Worm (Caenorhabditis elegans) whole organism, L3 larva: Measurements from ENCODE around the gene Y7A5A.9.

Experiments used
- R02D3.7 ChIP-seq: fragments of 150-350 bp; optimal IDR thresholded peaks from 2 replicates; lab custom pipeline; 2014; ENCODE audit warnings: missing biosample characterization, missing genetic modification characterization
- ZK546.5 ChIP-seq: sonication (generic microtip); optimal IDR thresholded peaks from 2 replicates; lab custom pipeline; 2017; ENCODE audit warnings: missing biosample characterization, missing genetic modification characterization
- ceh-28 ChIP-seq: fragments of 150-350 bp; optimal IDR thresholded peaks from 2 replicates; lab custom pipeline; 2014; ENCODE audit warnings: missing biosample characterization, missing genetic modification reagents, missing genetic modification characterization
- ceh-9 ChIP-seq: sonication (generic microtip); optimal IDR thresholded peaks from 2 replicates; lab custom pipeline; 2018; ENCODE audit warnings: missing biosample characterization, missing genetic modification characterization
- daf-12 ChIP-seq: fragments of 150-350 bp; optimal IDR thresholded peaks from 2 replicates; lab custom pipeline; 2014; ENCODE audit warnings: missing biosample characterization, missing genetic modification reagents, missing genetic modification characterization
- egl-27 ChIP-seq: sonication (generic microtip); optimal IDR thresholded peaks from 4 replicates; lab custom pipeline; 2017; ENCODE audit warnings: missing biosample characterization, missing genetic modification reagents, missing genetic modification characterization
- egl-5 ChIP-seq: fragments of 150-350 bp; optimal IDR thresholded peaks from 2 replicates; lab custom pipeline; 2017; ENCODE audit warnings: missing biosample characterization, missing genetic modification reagents, missing genetic modification characterization, inconsistent platforms
- elt-2 ChIP-seq: sonication (generic microtip); optimal IDR thresholded peaks from 2 replicates; lab custom pipeline; 2016; ENCODE audit warnings: missing genetic modification reagents, mild to moderate bottlenecking, missing genetic modification characterization, missing compliant biosample characterization
- fkh-10 ChIP-seq: sonication (generic microtip); optimal IDR thresholded peaks from 2 replicates; lab custom pipeline; 2017; ENCODE audit warnings: missing biosample characterization, missing genetic modification reagents, missing genetic modification characterization
- fkh-2 ChIP-seq: fragments of 150-350 bp; optimal IDR thresholded peaks from 2 replicates; lab custom pipeline; 2014; ENCODE audit warnings: missing biosample characterization, missing genetic modification reagents, missing genetic modification characterization
- hmg-11 ChIP-seq: sonication (generic microtip); optimal IDR thresholded peaks from 2 replicates; lab custom pipeline; 2016; ENCODE audit warnings: missing genetic modification characterization, missing compliant biosample characterization
- jun-1 ChIP-seq: fragments of 150-350 bp; optimal IDR thresholded peaks from 2 replicates; lab custom pipeline; 2014; ENCODE audit warnings: missing biosample characterization, missing genetic modification reagents, missing genetic modification characterization
- lin-15B ChIP-seq: fragments of 150-350 bp; optimal IDR thresholded peaks from 2 replicates; lab custom pipeline; 2014; ENCODE audit warnings: missing biosample characterization, missing genetic modification characterization
- lin-39 ChIP-seq: fragments of 150-350 bp; optimal IDR thresholded peaks from 2 replicates; lab custom pipeline; 2018; ENCODE audit warnings: missing biosample characterization, missing genetic modification reagents, missing genetic modification characterization
- lsy-12 ChIP-seq: sonication (generic microtip); optimal IDR thresholded peaks from 2 replicates; lab custom pipeline; 2016; ENCODE audit warnings: mild to moderate bottlenecking, missing genetic modification characterization, missing compliant biosample characterization
- mdl-1 ChIP-seq: fragments of 150-350 bp; optimal IDR thresholded peaks from 2 replicates; lab custom pipeline; 2014; ENCODE audit warnings: missing biosample characterization, missing genetic modification characterization
- mml-1 ChIP-seq: fragments of 150-350 bp; sonication (generic microtip); optimal IDR thresholded peaks from 3 replicates; lab custom pipeline; 2014; ENCODE audit warnings: missing biosample characterization, missing genetic modification characterization
- nfya-1 ChIP-seq: sonication (generic microtip); optimal IDR thresholded peaks from 2 replicates; lab custom pipeline; 2017; ENCODE audit warnings: missing genetic modification characterization, mild to moderate bottlenecking, missing compliant biosample characterization, antibody characterized with exemption, moderate library complexity; ENCODE audit not compliant: insufficient read depth
- nhr-11 ChIP-seq: fragments of 150-350 bp; optimal IDR thresholded peaks from 2 replicates; lab custom pipeline; 2014; ENCODE audit warnings: missing biosample characterization, missing genetic modification characterization
- nhr-23 ChIP-seq: fragments of 150-350 bp; optimal IDR thresholded peaks from 2 replicates; lab custom pipeline; 2014; ENCODE audit warnings: missing biosample characterization, missing genetic modification reagents, missing genetic modification characterization
- nhr-25 ChIP-seq: sonication (generic microtip); optimal IDR thresholded peaks from 2 replicates; lab custom pipeline; 2017; ENCODE audit warnings: missing biosample characterization, missing genetic modification characterization
- nhr-28 ChIP-seq: fragments of 150-350 bp; optimal IDR thresholded peaks from 2 replicates; lab custom pipeline; 2014; ENCODE audit warnings: missing biosample characterization, missing genetic modification characterization
- nhr-43 ChIP-seq: sonication (generic microtip); optimal IDR thresholded peaks from 2 replicates; lab custom pipeline; 2016; ENCODE audit warnings: mild to moderate bottlenecking, missing genetic modification characterization, missing compliant biosample characterization; ENCODE audit not compliant: poor library complexity, severe bottlenecking
- nhr-76 ChIP-seq: fragments of 150-350 bp; sonication (generic microtip); optimal IDR thresholded peaks from 5 replicates; lab custom pipeline; 2014; ENCODE audit warnings: missing biosample characterization, missing genetic modification characterization
- nhr-77 ChIP-seq: fragments of 150-350 bp; optimal IDR thresholded peaks from 2 replicates; lab custom pipeline; 2014; ENCODE audit warnings: missing biosample characterization, missing genetic modification characterization
- pha-4 ChIP-seq: fragments of 150-350 bp; optimal IDR thresholded peaks from 2 replicates; lab custom pipeline; 2014; ENCODE audit warnings: missing biosample characterization, missing genetic modification reagents, missing genetic modification characterization
- pqm-1 ChIP-seq: fragments of 150-350 bp; optimal IDR thresholded peaks from 2 replicates; lab custom pipeline; 2017; ENCODE audit warnings: missing biosample characterization, missing genetic modification characterization, inconsistent platforms
- skn-1 ChIP-seq: fragments of 150-350 bp; optimal IDR thresholded peaks from 2 replicates; lab custom pipeline; 2014; ENCODE audit warnings: missing biosample characterization, missing genetic modification characterization
- snpc-4 ChIP-seq: fragments of 150-350 bp; optimal IDR thresholded peaks from 2 replicates; lab custom pipeline; 2014; ENCODE audit warnings: missing biosample characterization, missing genetic modification characterization
- unc-39 ChIP-seq: sonication (generic microtip); optimal IDR thresholded peaks from 4 replicates; lab custom pipeline; 2017; ENCODE audit warnings: missing biosample characterization, missing genetic modification characterization
- ztf-11 ChIP-seq: fragments of 150-350 bp; optimal IDR thresholded peaks from 2 replicates; lab custom pipeline; 2014; ENCODE audit warnings: missing biosample characterization, missing genetic modification characterization
- ztf-4 ChIP-seq: fragments of 150-350 bp; optimal IDR thresholded peaks from 2 replicates; lab custom pipeline; 2014; ENCODE audit warnings: missing biosample characterization, missing genetic modification characterization

The Y7A5A.9 gene

DNA sequence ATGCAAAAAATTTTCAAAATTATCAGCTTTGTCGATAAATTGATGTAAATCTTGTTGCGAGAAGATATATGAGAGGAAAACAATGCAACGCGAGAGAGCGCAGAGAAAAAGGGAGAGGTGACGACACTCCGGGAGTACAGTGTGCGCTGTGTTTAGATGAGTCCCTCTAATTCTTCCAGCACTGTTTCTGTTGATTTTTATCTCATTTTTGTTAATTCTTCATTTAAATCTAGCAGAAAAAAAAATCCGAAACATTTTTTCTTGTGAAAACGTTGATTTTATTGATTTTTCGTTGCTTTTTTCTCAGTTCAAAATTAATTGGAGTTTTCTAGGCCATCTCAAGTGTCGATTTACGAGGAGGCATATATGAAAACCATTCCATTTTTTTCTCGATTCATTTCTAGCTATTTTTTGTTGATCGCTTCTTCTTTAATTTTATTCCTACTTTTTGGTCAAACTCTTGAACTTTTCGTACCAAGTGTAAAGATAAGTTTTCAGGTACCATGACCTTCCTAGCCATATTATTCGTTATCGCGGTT lies 22.5 kb downstream of the Y7A5A.9 start, which contains the start of gene acl-1 (continued):
- TF ChIP-seq daf-12 (tag; lab: Kevin White, UChicago) (no peak), mml-1 (tag; lab: Kevin White, UChicago) (no peak), ZK546.5 (no peak), nhr-76 (tag; lab: Kevin White, UChicago) (no peak), nhr-77 (tag; lab: Kevin White, UChicago) (no peak), fkh-2 (tag; lab: Kevin White, UChicago) (no peak), ceh-9 (tag; lab: Kevin White, UChicago) (no peak), lin-39 (tag; lab: Kevin White, UChicago) (peak; percentile 25), R02D3.7 (tag; lab: Kevin White, UChicago) (peak; percentile 97), nhr-11 (tag; lab: Kevin White, UChicago) (no peak), nhr-28 (tag; lab: Kevin White, UChicago) (no peak), ceh-28 (tag; lab: Kevin White, UChicago) (peak; percentile 48), fkh-10 (GFP tag; lab: Kevin White, UChicago) (peak; percentile 79)
- TF ChIP-seq, all 47 proteins: peak for 19

DNA sequence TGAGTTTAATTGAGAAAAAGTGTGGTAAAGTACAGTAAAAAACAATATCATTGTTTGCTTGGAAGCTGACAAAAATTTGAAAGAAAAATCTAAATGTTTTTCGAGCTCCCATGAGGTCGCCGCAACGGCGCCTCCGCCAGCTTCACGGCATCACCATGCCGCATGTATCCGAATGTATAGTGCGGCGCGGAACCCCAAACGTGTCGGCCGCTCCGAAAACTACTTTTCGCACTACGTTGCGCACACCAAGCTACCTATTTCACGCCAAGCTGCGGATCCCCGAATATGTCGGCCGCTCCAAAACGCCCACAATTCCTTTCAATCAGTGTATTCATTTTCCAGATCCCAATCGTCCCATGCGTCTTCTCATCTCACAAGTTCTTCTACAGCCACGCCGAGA lies 24.0 kb downstream of the Y7A5A.9 start:
- TF ChIP-seq nhr-43 (tag; lab: Kevin White, UChicago) (no peak), snpc-4 (tag; lab: Kevin White, UChicago) (peak; percentile 36), lin-39 (tag; lab: Kevin White, UChicago) (no peak)
- TF ChIP-seq, all 47 proteins: peak for 1

DNA sequence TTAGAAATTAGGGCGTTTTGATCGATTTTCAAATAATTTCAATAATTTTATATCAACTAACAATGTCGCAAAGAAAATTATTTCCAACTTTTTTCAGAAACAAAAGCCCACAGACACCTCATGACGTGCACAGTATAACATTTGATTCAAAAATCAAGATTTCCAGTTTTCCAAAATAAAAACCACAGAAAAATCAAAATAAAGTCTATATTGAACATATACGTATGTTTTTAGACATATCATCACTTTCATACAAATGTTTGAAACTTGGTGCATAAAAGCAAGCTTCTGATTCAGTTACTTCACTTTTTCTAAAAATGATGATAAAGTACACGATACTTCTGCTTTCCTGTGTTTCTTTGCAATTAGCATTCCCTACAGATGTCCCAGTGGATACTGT lies 29.9 kb downstream of the Y7A5A.9 start, which contains the start of gene F53H4.2:
F53H4.2 (plus strand) TSS at position 301 of the 400 bp plus-strand sequence.
- no peak for TF ChIP-seq nhr-28 (tag; lab: Kevin White, UChicago)

DNA sequence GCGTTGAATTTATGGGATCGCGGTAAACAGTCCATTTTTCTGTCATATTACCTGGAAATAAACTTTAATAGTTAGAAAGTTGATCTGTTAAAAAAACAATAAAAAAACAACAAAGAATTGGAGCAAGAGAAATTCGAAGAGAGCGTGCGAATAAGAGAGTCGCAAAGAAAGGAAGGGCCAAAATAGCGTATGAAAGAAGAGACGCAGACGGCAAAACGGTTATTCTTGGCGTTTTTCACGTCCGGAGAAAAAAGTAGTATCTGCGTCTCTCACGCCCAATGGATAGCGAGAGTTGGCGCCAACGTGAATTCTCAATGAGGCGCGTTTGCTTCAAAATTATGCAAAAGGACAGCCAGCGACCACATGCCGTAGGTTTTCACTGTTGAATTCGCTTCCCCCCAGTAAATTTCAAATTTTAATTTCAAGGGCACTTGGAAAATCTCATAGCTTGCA lies 33.6 kb downstream of the Y7A5A.9 start, which contains the start of gene F53H4.6:
F53H4.6 (minus strand) TSS at position 51 of the 453 bp plus-strand sequence.
- TF ChIP-seq lsy-12 (peak; percentile 62), lin-15B (tag; lab: Kevin White, UChicago) (peak; percentile 77), nhr-23 (tag; lab: Kevin White, UChicago) (no peak)

- no peak for TF ChIP-seq ceh-9 (tag; lab: Kevin White, UChicago)
- peak; percentile 51 for TF ChIP-seq lin-39 (tag; lab: Kevin White, UChicago)
- TF ChIP-seq ZK546.5, result no peak
- TF ChIP-seq egl-27, result no peak
- peak; percentile 77 for TF ChIP-seq lsy-12
- peak; percentile 55 for TF ChIP-seq snpc-4 (tag; lab: Kevin White, UChicago)
- TF ChIP-seq pqm-1 (tag; lab: Kevin White, UChicago), result peak; percentile 13
- TF ChIP-seq R02D3.7 (tag; lab: Kevin White, UChicago), result peak; percentile 53
- peak; percentile 39 for TF ChIP-seq nhr-25
- TF ChIP-seq elt-2 (tag; lab: Kevin White, UChicago), result peak; percentile 62
- peak; percentile 43 for TF ChIP-seq hmg-11 (tag; lab: Kevin White, UChicago)
- TF ChIP-seq egl-5 (tag; lab: Kevin White, UChicago), result peak; percentile 56
- TF ChIP-seq skn-1 (tag; lab: Kevin White, UChicago), result peak; percentile 68
- peak; percentile 89 for TF ChIP-seq mdl-1 (tag; lab: Kevin White, UChicago)
- TF ChIP-seq pha-4, result peak; percentile 89
- TF ChIP-seq nhr-76 (tag; lab: Kevin White, UChicago), result no peak
- peak; percentile 64 for TF ChIP-seq nhr-23 (tag; lab: Kevin White, UChicago)
- TF ChIP-seq nhr-43 (tag; lab: Kevin White, UChicago), result peak; percentile 51
- no peak for TF ChIP-seq ztf-11 (tag; lab: Kevin White, UChicago)
- peak; percentile 90 for TF ChIP-seq lin-15B (tag; lab: Kevin White, UChicago)
- no peak for TF ChIP-seq fkh-10 (GFP tag; lab: Kevin White, UChicago)
- peak; percentile 59 for TF ChIP-seq nfya-1 (tag; lab: Kevin White, UChicago)
- TF ChIP-seq jun-1 (tag; lab: Kevin White, UChicago), result peak; percentile 49
- TF ChIP-seq ztf-4 (tag; lab: Kevin White, UChicago), result no peak
- TF ChIP-seq unc-39 (tag; lab: Kevin White, UChicago), result no peak
Observed at ce11 chrX:15865868-15866555, 39.0 kb downstream of the Y7A5A.9 start, which contains the start of the genes csb-1 and F53H4.4. TSS of gene csb-1 (minus strand) at chrX:15865918. TSS of gene F53H4.4 (plus strand) at chrX:15866387.
